Worm (Caenorhabditis elegans) whole organism, mixed stage, embryonic: Measurements from ENCODE around the gene F33H12.7.

ENCODE experiments used
- bed-3 ChIP-seq: fragments of 200-800 bp; sonication (Bioruptor generic); optimal IDR thresholded peaks from 3 replicates; lab custom pipeline; 2018; ENCODE audit warnings: mild to moderate bottlenecking, missing genetic modification characterization, moderate library complexity, missing compliant biosample characterization
- blmp-1 ChIP-seq: fragments of 150-350 bp; optimal IDR thresholded peaks from 2 replicates; lab custom pipeline; 2014; ENCODE audit warnings: missing biosample characterization, missing genetic modification characterization
- ceh-39 ChIP-seq: fragments of 150-350 bp; optimal IDR thresholded peaks from 2 replicates; lab custom pipeline; 2014; ENCODE audit warnings: missing biosample characterization, missing genetic modification characterization
- ceh-43 ChIP-seq: fragments of 200-800 bp; sonication (Bioruptor generic); optimal IDR thresholded peaks from 2 replicates; lab custom pipeline; 2018; ENCODE audit warnings: mild to moderate bottlenecking, missing genetic modification characterization, moderate library complexity, missing compliant biosample characterization
- ceh-83 ChIP-seq: fragments of 200-800 bp; sonication (Bioruptor generic); optimal IDR thresholded peaks from 2 replicates; lab custom pipeline; 2018; ENCODE audit warnings: mild to moderate bottlenecking, missing genetic modification characterization, missing compliant biosample characterization
- ces-1 ChIP-seq: fragments of 150-350 bp; optimal IDR thresholded peaks from 2 replicates; lab custom pipeline; 2014; ENCODE audit warnings: missing biosample characterization, missing genetic modification reagents, missing genetic modification characterization
- cnd-1 ChIP-seq: fragments of 200-800 bp; sonication (Bioruptor generic); optimal IDR thresholded peaks from 2 replicates; lab custom pipeline; 2018; ENCODE audit warnings: mild to moderate bottlenecking, missing genetic modification characterization, missing compliant biosample characterization
- drap-1 ChIP-seq: fragments of 200-800 bp; sonication (Bioruptor generic); optimal IDR thresholded peaks from 3 replicates; lab custom pipeline; 2018; ENCODE audit warnings: mild to moderate bottlenecking, missing genetic modification characterization, missing compliant biosample characterization
- elt-1 ChIP-seq: sonication (generic microtip); optimal IDR thresholded peaks from 2 replicates; lab custom pipeline; 2017; ENCODE audit warnings: missing genetic modification characterization, mild to moderate bottlenecking, missing compliant biosample characterization, antibody characterized with exemption, moderate library complexity, borderline replicate concordance; ENCODE audit not compliant: insufficient read depth
- flh-1 ChIP-seq: fragments of 200-800 bp; sonication (Bioruptor generic); optimal IDR thresholded peaks from 2 replicates; lab custom pipeline; 2018; ENCODE audit warnings: mild to moderate bottlenecking, missing genetic modification characterization, moderate library complexity, missing compliant biosample characterization
- ham-2 ChIP-seq: fragments of 200-800 bp; sonication (Bioruptor generic); optimal IDR thresholded peaks from 2 replicates; lab custom pipeline; 2018; ENCODE audit warnings: mild to moderate bottlenecking, missing genetic modification characterization, missing compliant biosample characterization
- lin-13 ChIP-seq: fragments of 150-350 bp; optimal IDR thresholded peaks from 2 replicates; lab custom pipeline; 2014; ENCODE audit warnings: missing biosample characterization, missing genetic modification characterization
- lin-32 ChIP-seq: fragments of 200-800 bp; sonication (Bioruptor generic); optimal IDR thresholded peaks from 2 replicates; lab custom pipeline; 2018; ENCODE audit warnings: mild to moderate bottlenecking, missing genetic modification characterization, missing compliant biosample characterization
- lsy-2 ChIP-seq: fragments of 150-350 bp; optimal IDR thresholded peaks from 2 replicates; lab custom pipeline; 2014; ENCODE audit warnings: missing biosample characterization, missing genetic modification characterization
- mep-1 ChIP-seq: fragments of 150-350 bp; optimal IDR thresholded peaks from 2 replicates; lab custom pipeline; 2017; ENCODE audit warnings: missing biosample characterization, missing genetic modification reagents, missing genetic modification characterization, inconsistent platforms
- mls-2 ChIP-seq: sonication (generic microtip); optimal IDR thresholded peaks from 2 replicates; lab custom pipeline; 2016; ENCODE audit warnings: mild to moderate bottlenecking, missing genetic modification characterization, moderate library complexity, missing compliant biosample characterization
- nhr-12 ChIP-seq: fragments of 150-350 bp; optimal IDR thresholded peaks from 2 replicates; lab custom pipeline; 2014; ENCODE audit warnings: missing biosample characterization, missing genetic modification characterization
- nhr-2 ChIP-seq: fragments of 150-350 bp; optimal IDR thresholded peaks from 2 replicates; lab custom pipeline; 2014; ENCODE audit warnings: missing biosample characterization, missing genetic modification characterization
- nhr-237 ChIP-seq: fragments of 150-350 bp; optimal IDR thresholded peaks from 2 replicates; lab custom pipeline; 2014; ENCODE audit warnings: missing biosample characterization, missing genetic modification characterization
- nhr-76 ChIP-seq: sonication (generic microtip); optimal IDR thresholded peaks from 2 replicates; lab custom pipeline; 2017; ENCODE audit warnings: missing biosample characterization, missing genetic modification characterization
- pha-4 ChIP-seq: fragments of 150-350 bp; optimal IDR thresholded peaks from 2 replicates; lab custom pipeline; 2018; ENCODE audit warnings: missing biosample characterization, missing genetic modification reagents, missing genetic modification characterization
- sem-2 ChIP-seq: fragments of 200-800 bp; sonication (Bioruptor generic); optimal IDR thresholded peaks from 2 replicates; lab custom pipeline; 2018; ENCODE audit warnings: mild to moderate bottlenecking, missing genetic modification characterization, missing compliant biosample characterization
- sptf-1 ChIP-seq: sonication (generic microtip); optimal IDR thresholded peaks from 2 replicates; lab custom pipeline; 2017; ENCODE audit warnings: mild to moderate bottlenecking, missing genetic modification characterization, moderate library complexity, missing compliant biosample characterization
- tbx-8 ChIP-seq: fragments of 200-800 bp; sonication (Bioruptor generic); optimal IDR thresholded peaks from 2 replicates; lab custom pipeline; 2018; ENCODE audit warnings: mild to moderate bottlenecking, missing genetic modification characterization, moderate library complexity, missing compliant biosample characterization
- unc-120 ChIP-seq: sonication (generic microtip); optimal IDR thresholded peaks from 2 replicates; lab custom pipeline; 2017; ENCODE audit warnings: missing genetic modification characterization, missing compliant biosample characterization; ENCODE audit not compliant: poor library complexity, severe bottlenecking
- unc-39 ChIP-seq: fragments of 150-350 bp; optimal IDR thresholded peaks from 2 replicates; lab custom pipeline; 2014; ENCODE audit warnings: missing biosample characterization, missing genetic modification characterization
- unc-62 ChIP-seq: fragments of 150-350 bp; optimal IDR thresholded peaks from 2 replicates; lab custom pipeline; 2014; ENCODE audit warnings: missing biosample characterization, missing genetic modification reagents, missing genetic modification characterization
- zip-8 ChIP-seq: fragments of 150-350 bp; optimal IDR thresholded peaks from 2 replicates; lab custom pipeline; 2014; ENCODE audit warnings: missing biosample characterization, missing genetic modification characterization

Gene F33H12.7

ce11 chrII:2586861-2587554, at the start of gene F33H12.7, which contains the start of gene sri-39:
Gene F33H12.7, minus strand, starts transcription at chrII:2586911.
Gene sri-39, plus strand, starts transcription at chrII:2587504.
- TF ChIP-seq unc-39 (tag; lab: Kevin White, UChicago) (no peak), unc-120 (tag; lab: Kevin White, UChicago) (no peak), nhr-2 (no peak), cnd-1 (tag; lab: Kevin White, UChicago) (no peak), elt-1 (no peak), nhr-76 (tag; lab: Kevin White, UChicago) (no peak), unc-62 (GFP tag; lab: Kevin White, UChicago) (no peak), mls-2 (no peak), ceh-83 (GFP tag; lab: Kevin White, UChicago) (no peak), ham-2 (no peak), ceh-39 (no peak), lin-13 (tag; lab: Kevin White, UChicago) (no peak), sem-2 (GFP tag; lab: Kevin White, UChicago) (no peak)

ce11 chrII:2631169-2631568, 44.5 kb upstream of the F33H12.7 start, which contains the start of gene D2062.1:
Gene D2062.1, plus strand, starts transcription at chrII:2631469.
- TF ChIP-seq bed-3 (GFP tag; lab: Kevin White, UChicago), result no peak
- TF ChIP-seq lin-32 (GFP tag; lab: Kevin White, UChicago), result no peak
- TF ChIP-seq ceh-39, result no peak
- no peak for TF ChIP-seq ceh-43
- TF ChIP-seq nhr-2, result no peak
- no peak for TF ChIP-seq pha-4 (tag; lab: Kevin White, UChicago)
- no peak for TF ChIP-seq drap-1
- TF ChIP-seq flh-1 (GFP tag; lab: Kevin White, UChicago), result no peak
- no peak for TF ChIP-seq nhr-12 (tag; lab: Kevin White, UChicago)
- TF ChIP-seq tbx-8, result no peak

- TF ChIP-seq unc-39 (tag; lab: Kevin White, UChicago), result no peak
- no peak for TF ChIP-seq nhr-12 (tag; lab: Kevin White, UChicago)
- no peak for TF ChIP-seq mls-2
These were observed 42.6 kb upstream of the F33H12.7 start, which contains the start of gene sri-37 for ce11 chrII:2629270-2629669. Gene sri-37, plus strand, starts transcription at chrII:2629570.

- no peak for TF ChIP-seq unc-62 (GFP tag; lab: Kevin White, UChicago)
- no peak for TF ChIP-seq nhr-237 (tag; lab: Kevin White, UChicago)
- no peak for TF ChIP-seq flh-1 (GFP tag; lab: Kevin White, UChicago)
- TF ChIP-seq zip-8 (tag; lab: Kevin White, UChicago), result no peak
- TF ChIP-seq ceh-43, result no peak
- no peak for TF ChIP-seq lsy-2 (tag; lab: Kevin White, UChicago)
- TF ChIP-seq nhr-76 (tag; lab: Kevin White, UChicago), result no peak
- no peak for TF ChIP-seq ces-1 (GFP tag; lab: Kevin White, UChicago)
- no peak for TF ChIP-seq nhr-12 (tag; lab: Kevin White, UChicago)
- TF ChIP-seq unc-39 (tag; lab: Kevin White, UChicago), result no peak
- TF ChIP-seq ceh-83 (GFP tag; lab: Kevin White, UChicago), result no peak
- TF ChIP-seq elt-1, result no peak
- no peak for TF ChIP-seq blmp-1 (tag; lab: Kevin White, UChicago)
- TF ChIP-seq mep-1, result no peak
- no peak for TF ChIP-seq cnd-1 (tag; lab: Kevin White, UChicago)
- TF ChIP-seq sptf-1 (tag; lab: Kevin White, UChicago), result no peak
These were observed 41.7 kb upstream of the F33H12.7 start for ce11 chrII:2628401-2628800.

ce11 chrII:2627154-2627799, 40.6 kb upstream of the F33H12.7 start, which contains the start of gene sri-71:
Gene sri-71, plus strand, starts transcription at chrII:2627749.
- TF ChIP-seq ces-1 (GFP tag; lab: Kevin White, UChicago) (no peak), elt-1 (no peak), sptf-1 (tag; lab: Kevin White, UChicago) (peak; percentile 32)
